Worm (Caenorhabditis elegans) whole organism, L2 larva: Measurements from ENCODE around the gene C03A7.13.

Experiments used
- C34F6.9 ChIP-seq: fragments of 150-350 bp; optimal IDR thresholded peaks from 2 replicates; lab custom pipeline; 2014; ENCODE audit warnings: missing biosample characterization, missing genetic modification characterization
- ZK546.5 ChIP-seq: sonication (generic microtip); optimal IDR thresholded peaks from 2 replicates; lab custom pipeline; 2017; ENCODE audit warnings: missing biosample characterization, missing genetic modification characterization
- aly-2 ChIP-seq: fragments of 150-350 bp; optimal IDR thresholded peaks from 2 replicates; lab custom pipeline; 2014; ENCODE audit warnings: missing biosample characterization, missing genetic modification characterization
- ceh-82 ChIP-seq: fragments of 150-350 bp; optimal IDR thresholded peaks from 2 replicates; lab custom pipeline; 2014; ENCODE audit warnings: missing biosample characterization, missing genetic modification characterization
- fos-1 ChIP-seq: fragments of 150-350 bp; optimal IDR thresholded peaks from 2 replicates; lab custom pipeline; 2014; ENCODE audit warnings: missing biosample characterization, missing genetic modification characterization
- lsy-2 ChIP-seq, 2 experiments: fragments of 150-350 bp in 1 of 2; sonication (generic microtip) in 1 of 2; optimal IDR thresholded peaks; 2 replicates each; lab custom pipeline; 2014 to 2017; ENCODE audit warnings: missing biosample characterization in 2 of 2, missing genetic modification characterization in 2 of 2
- mdl-1 ChIP-seq, 2 experiments: fragments of 150-350 bp in 1 of 2; sonication (generic microtip) in 1 of 2; optimal IDR thresholded peaks; 2 replicates each; lab custom pipeline; 2017; ENCODE audit warnings: missing biosample characterization in 2 of 2, missing genetic modification characterization in 2 of 2
- nhr-10 ChIP-seq: sonication (generic microtip); optimal IDR thresholded peaks from 2 replicates; lab custom pipeline; 2017; ENCODE audit warnings: missing biosample characterization, missing genetic modification characterization
- nhr-12 ChIP-seq: fragments of 150-350 bp; optimal IDR thresholded peaks from 2 replicates; lab custom pipeline; 2014; ENCODE audit warnings: missing biosample characterization, missing genetic modification characterization
- nhr-129 ChIP-seq: fragments of 150-350 bp; optimal IDR thresholded peaks from 2 replicates; lab custom pipeline; 2014; ENCODE audit warnings: missing biosample characterization, missing genetic modification characterization
- nhr-23 ChIP-seq: fragments of 150-350 bp; optimal IDR thresholded peaks from 2 replicates; lab custom pipeline; 2014; ENCODE audit warnings: missing biosample characterization, missing genetic modification reagents, missing genetic modification characterization
- skn-1 ChIP-seq: sonication (generic microtip); optimal IDR thresholded peaks from 2 replicates; lab custom pipeline; 2017; ENCODE audit warnings: missing biosample characterization, missing genetic modification characterization
- sma-3 ChIP-seq: sonication (generic microtip); optimal IDR thresholded peaks from 2 replicates; lab custom pipeline; 2016; ENCODE audit warnings: missing genetic modification reagents, missing genetic modification characterization, missing compliant biosample characterization
- snpc-4 ChIP-seq: fragments of 150-350 bp; optimal IDR thresholded peaks from 2 replicates; lab custom pipeline; 2014; ENCODE audit warnings: missing biosample characterization, missing genetic modification characterization
- unc-55 ChIP-seq: fragments of 150-350 bp; sonication (generic microtip); optimal IDR thresholded peaks from 3 replicates; lab custom pipeline; 2014; ENCODE audit warnings: missing biosample characterization, missing genetic modification reagents, missing genetic modification characterization
- unc-62 ChIP-seq: fragments of 150-350 bp; optimal IDR thresholded peaks from 2 replicates; lab custom pipeline; 2014; ENCODE audit warnings: missing biosample characterization, missing genetic modification reagents, missing genetic modification characterization

C03A7.13 gene

DNA sequence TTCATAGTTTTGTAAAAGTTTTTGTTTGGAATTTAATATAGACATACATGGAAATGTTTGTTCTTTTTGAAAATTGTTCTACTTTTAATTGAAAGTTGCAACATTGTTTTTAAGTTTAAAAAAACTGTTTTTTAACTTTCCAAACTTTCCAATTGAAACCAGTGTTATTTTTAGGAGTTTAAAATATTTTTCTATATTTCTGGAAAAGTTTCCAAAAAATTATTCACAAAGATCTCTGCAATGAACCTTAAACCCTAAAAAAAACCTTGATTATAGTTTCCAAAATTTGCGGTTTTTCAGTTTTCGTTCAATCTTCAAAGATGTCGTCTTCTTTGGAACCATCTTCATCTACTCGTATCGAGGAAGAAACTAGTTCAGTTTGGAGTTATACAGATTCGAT is 59.9 kb downstream of the C03A7.13 start, which contains the start of gene F14F9.4:
F14F9.4 (plus strand) TSS at position 301 of the 400 bp plus-strand sequence.
- TF ChIP-seq unc-62 (GFP tag; lab: Kevin White, UChicago) = no peak
- no peak for TF ChIP-seq ZK546.5 (tag; lab: Kevin White, UChicago)
- no peak for TF ChIP-seq nhr-23 (tag; lab: Kevin White, UChicago)
- TF ChIP-seq unc-55 (GFP tag; lab: Kevin White, UChicago) = no peak
- TF ChIP-seq ceh-82 = no peak
- TF ChIP-seq aly-2 (tag; lab: Kevin White, UChicago) = no peak
- no peak for TF ChIP-seq nhr-10 (tag; lab: Kevin White, UChicago)

- TF ChIP-seq unc-62 (GFP tag; lab: Kevin White, UChicago) (no peak), fos-1 (tag; lab: Kevin White, UChicago) (peak; percentile 68), nhr-12 (tag; lab: Kevin White, UChicago) (no peak), snpc-4 (peak; percentile 18), mdl-1 (tag; optimal IDR thresholded peaks at IDR 0.05; lab: Kevin White, UChicago) (no peak), skn-1 (peak; percentile 52), C34F6.9 (tag; lab: Kevin White, UChicago) (peak; percentile 61), unc-55 (GFP tag; lab: Kevin White, UChicago) (peak; percentile 83), nhr-129 (tag; lab: Kevin White, UChicago) (peak; percentile 100), lsy-2 (tag; optimal IDR thresholded peaks at IDR 0.05; lab: Kevin White, UChicago) (peak in 1 of 2 experiments; percentile 23)
Measured at ce11 chrV:5131380-5131779, 61.0 kb downstream of the C03A7.13 start.

ce11 chrV:5130018-5130417 is 62.3 kb downstream of the C03A7.13 start, which contains the start of gene F14F9.8:
Gene F14F9.8, plus strand, starts transcription at chrV:5130318.
- TF ChIP-seq nhr-10 (tag; lab: Kevin White, UChicago) = no peak
- no peak for TF ChIP-seq sma-3 (GFP tag; lab: Kevin White, UChicago)
